Fruit fly (Drosophila melanogaster) whole organism, pupa: ENCODE measurements around the gene trh.
A peak's percentile ranks its signal among the peaks of the same experiment; 100 is the strongest.

ENCODE experiments used
- CG10348 ChIP-seq: fragments of 200-800 bp; sonication (Bioruptor generic); IDR thresholded peaks from 2 replicates; pipeline ENCODE4 v1.3.6; 2022; ENCODE audit warnings: missing biosample characterization, missing genetic modification characterization
- CG12605 ChIP-seq: fragments of 200-800 bp; sonication (Bioruptor generic); IDR thresholded peaks from 2 replicates; pipeline ENCODE4 v1.3.6; 2022; ENCODE audit warnings: missing biosample characterization, missing genetic modification characterization
- CG13204 ChIP-seq: fragments of 200-800 bp; sonication (Bioruptor generic); optimal IDR thresholded peaks from 2 replicates; lab custom pipeline; 2018; ENCODE audit warnings: missing biosample characterization, mild to moderate bottlenecking, missing genetic modification characterization, moderate library complexity
- CG14655 ChIP-seq: fragments of 200-800 bp; sonication (Bioruptor generic); optimal IDR thresholded peaks from 3 replicates; lab custom pipeline; 2017; ENCODE audit warnings: mild to moderate bottlenecking, missing biosample characterization, missing genetic modification reagents, missing genetic modification characterization
- CG15710 ChIP-seq: fragments of 200-800 bp; sonication (Bioruptor generic); optimal IDR thresholded peaks from 2 replicates; lab custom pipeline; 2018; ENCODE audit warnings: missing biosample characterization, mild to moderate bottlenecking, missing genetic modification characterization, moderate library complexity
- CG17806 ChIP-seq: fragments of 200-800 bp; sonication (Bioruptor generic); optimal IDR thresholded peaks from 2 replicates; lab custom pipeline; 2018; ENCODE audit warnings: missing biosample characterization, mild to moderate bottlenecking, missing genetic modification characterization, moderate library complexity
- CG32121 ChIP-seq: fragments of 200-800 bp; sonication (Bioruptor generic); IDR thresholded peaks from 2 replicates; pipeline ENCODE4 v1.3.6; 2022; ENCODE audit warnings: missing biosample characterization, missing genetic modification characterization
- CG34367 ChIP-seq: fragments of 200-800 bp; sonication (Bioruptor generic); optimal IDR thresholded peaks from 2 replicates; lab custom pipeline; 2018; ENCODE audit warnings: missing biosample characterization, mild to moderate bottlenecking, missing genetic modification characterization
- CG4496 ChIP-seq: fragments of 200-800 bp; sonication (Bioruptor generic); IDR thresholded peaks from 3 replicates; pipeline ENCODE4 v1.3.6; 2022; ENCODE audit warnings: missing biosample characterization, missing genetic modification characterization
- CG8159 ChIP-seq: fragments of 200-800 bp; sonication (Bioruptor generic); optimal IDR thresholded peaks from 3 replicates; lab custom pipeline; 2018; ENCODE audit warnings: missing biosample characterization, mild to moderate bottlenecking, missing genetic modification characterization, moderate library complexity
- CG8301 ChIP-seq: fragments of 200-800 bp; sonication (Bioruptor generic); optimal IDR thresholded peaks from 2 replicates; lab custom pipeline; 2018; ENCODE audit warnings: missing biosample characterization, mild to moderate bottlenecking, missing genetic modification characterization
- CG9948 ChIP-seq: fragments of 200-800 bp; sonication (Bioruptor generic); optimal IDR thresholded peaks from 2 replicates; lab custom pipeline; 2018; ENCODE audit warnings: missing biosample characterization, mild to moderate bottlenecking, missing genetic modification characterization, moderate library complexity
- D1 ChIP-seq: fragments of 200-800 bp; sonication (Bioruptor generic); optimal IDR thresholded peaks from 2 replicates; lab custom pipeline; 2018; ENCODE audit warnings: missing biosample characterization, mild to moderate bottlenecking, missing genetic modification characterization, moderate library complexity
- EcR ChIP-seq: fragments of 200-800 bp; sonication (Bioruptor generic); optimal IDR thresholded peaks from 3 replicates; lab custom pipeline; 2019; ENCODE audit warnings: missing biosample characterization, missing genetic modification characterization, mild to moderate bottlenecking, moderate library complexity, missing genetic modification reagents
- Ets98B ChIP-seq: fragments of 200-800 bp; sonication (Bioruptor generic); IDR thresholded peaks from 2 replicates; pipeline ENCODE4 v1.3.6; 2022; ENCODE audit warnings: missing biosample characterization, missing genetic modification characterization
- Pif1A ChIP-seq: fragments of 200-800 bp; sonication (Bioruptor generic); optimal IDR thresholded peaks from 3 replicates; lab custom pipeline; 2016; ENCODE audit warnings: missing biosample characterization, missing genetic modification characterization
- Pif1B ChIP-seq: fragments of 200-800 bp; sonication (Bioruptor generic); optimal IDR thresholded peaks from 3 replicates; lab custom pipeline; 2016; ENCODE audit warnings: missing biosample characterization, missing genetic modification characterization
- Snoo ChIP-seq: fragments of 200-800 bp; sonication (Bioruptor generic); optimal IDR thresholded peaks from 3 replicates; lab custom pipeline; 2017; ENCODE audit warnings: missing biosample characterization, mild to moderate bottlenecking, missing genetic modification characterization, inconsistent platforms
- fd96Ca ChIP-seq: fragments of 200-800 bp; sonication (Bioruptor generic); IDR thresholded peaks from 3 replicates; pipeline ENCODE4 v1.3.6; 2022; ENCODE audit warnings: missing biosample characterization, missing genetic modification characterization
- gl ChIP-seq: fragments of 200-800 bp; sonication (Bioruptor generic); optimal IDR thresholded peaks from 2 replicates; lab custom pipeline; 2018; ENCODE audit warnings: missing biosample characterization, mild to moderate bottlenecking, missing genetic modification characterization
- rn ChIP-seq: fragments of 200-800 bp; sonication (Bioruptor generic); IDR thresholded peaks from 2 replicates; pipeline ENCODE4 v1.3.6; 2022; ENCODE audit warnings: missing biosample characterization, missing genetic modification characterization

The trh gene

DNA sequence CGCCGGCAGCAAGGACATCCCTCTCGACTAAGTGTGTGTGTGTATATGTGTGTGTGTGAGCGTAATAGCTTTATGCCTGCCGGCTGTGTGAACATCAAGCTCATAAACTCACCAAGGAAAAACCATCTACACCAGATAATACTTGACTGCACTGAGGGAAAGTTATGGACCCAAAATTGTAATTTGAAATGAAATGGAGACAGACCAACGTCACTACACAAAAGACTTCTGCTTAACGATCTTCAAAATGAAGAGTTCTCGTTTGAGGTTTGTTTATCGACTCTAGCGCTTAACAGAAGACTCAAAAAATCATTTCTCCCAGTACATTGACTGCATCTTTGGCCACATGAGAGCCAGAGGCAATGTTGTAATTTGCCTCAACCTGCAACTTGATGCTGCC lies 4.3 kb downstream of the trh start:
- TF ChIP-seq CG4496 (GFP tag; lab: Robert Waterston, UW) (no peak; the same call in 2 of the 3 replicates), Pif1A (GFP tag; lab: Kevin White, UChicago) (peak; percentile 49), D1 (no peak), EcR (GFP tag; lab: Kevin White, UChicago) (no peak), Snoo (peak; percentile 2), CG15710 (tag; lab: Kevin White, UChicago) (peak; percentile 40), CG10348 (GFP tag; lab: Robert Waterston, UW) (no peak), rn (GFP tag; lab: Robert Waterston, UW) (no peak), CG8301 (tag; lab: Kevin White, UChicago) (peak; percentile 39), CG17806 (tag; lab: Kevin White, UChicago) (peak; percentile 56), CG8159 (tag; lab: Kevin White, UChicago) (peak; percentile 52), CG12605 (GFP tag; lab: Robert Waterston, UW) (no peak), CG34367 (peak; percentile 48), Ets98B (GFP tag; lab: Robert Waterston, UW) (no peak), CG14655 (GFP tag; lab: Kevin White, UChicago) (peak; percentile 60), CG9948 (tag; lab: Kevin White, UChicago) (peak; percentile 52), CG13204 (GFP tag; lab: Kevin White, UChicago) (no peak), Pif1B (GFP tag; lab: Kevin White, UChicago) (peak; percentile 31), fd96Ca (GFP tag; lab: Robert Waterston, UW) (peak; percentile 32; the same call in 1 of the 3 replicates), CG32121 (GFP tag; lab: Robert Waterston, UW) (no peak), gl (tag; lab: Kevin White, UChicago) (no peak)

DNA sequence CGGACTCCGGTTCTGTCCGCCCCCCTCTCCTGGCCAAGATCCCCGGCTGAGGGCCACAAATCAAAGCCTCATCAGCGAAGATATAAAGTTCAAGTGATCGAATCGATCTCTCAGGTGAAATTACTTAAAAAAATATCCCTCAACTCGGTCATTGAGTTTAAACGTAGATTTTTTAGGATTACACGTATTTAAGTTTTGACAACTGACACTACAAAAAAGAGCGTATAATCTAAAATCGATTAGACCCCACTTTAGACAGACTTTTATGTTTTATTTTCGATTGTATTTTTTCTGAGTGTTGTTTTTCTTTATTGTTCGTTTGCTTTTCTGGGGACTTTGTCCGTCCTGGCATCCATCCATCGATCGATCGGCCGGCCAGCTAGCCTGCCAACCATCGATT lies 7.3 kb downstream of the trh start:
- peak; percentile 63 for TF ChIP-seq CG8159 (tag; lab: Kevin White, UChicago)
- TF ChIP-seq Pif1B (GFP tag; lab: Kevin White, UChicago): no peak
- TF ChIP-seq Pif1A (GFP tag; lab: Kevin White, UChicago): no peak
- TF ChIP-seq CG17806 (tag; lab: Kevin White, UChicago): peak; percentile 54
- peak; percentile 48 for TF ChIP-seq CG34367
- TF ChIP-seq CG15710 (tag; lab: Kevin White, UChicago): peak; percentile 54
- peak; percentile 36 for TF ChIP-seq CG9948 (tag; lab: Kevin White, UChicago)
- no peak for TF ChIP-seq rn (GFP tag; lab: Robert Waterston, UW)
- TF ChIP-seq Snoo: no peak
- no peak for TF ChIP-seq CG32121 (GFP tag; lab: Robert Waterston, UW)
- TF ChIP-seq CG14655 (GFP tag; lab: Kevin White, UChicago): no peak

DNA sequence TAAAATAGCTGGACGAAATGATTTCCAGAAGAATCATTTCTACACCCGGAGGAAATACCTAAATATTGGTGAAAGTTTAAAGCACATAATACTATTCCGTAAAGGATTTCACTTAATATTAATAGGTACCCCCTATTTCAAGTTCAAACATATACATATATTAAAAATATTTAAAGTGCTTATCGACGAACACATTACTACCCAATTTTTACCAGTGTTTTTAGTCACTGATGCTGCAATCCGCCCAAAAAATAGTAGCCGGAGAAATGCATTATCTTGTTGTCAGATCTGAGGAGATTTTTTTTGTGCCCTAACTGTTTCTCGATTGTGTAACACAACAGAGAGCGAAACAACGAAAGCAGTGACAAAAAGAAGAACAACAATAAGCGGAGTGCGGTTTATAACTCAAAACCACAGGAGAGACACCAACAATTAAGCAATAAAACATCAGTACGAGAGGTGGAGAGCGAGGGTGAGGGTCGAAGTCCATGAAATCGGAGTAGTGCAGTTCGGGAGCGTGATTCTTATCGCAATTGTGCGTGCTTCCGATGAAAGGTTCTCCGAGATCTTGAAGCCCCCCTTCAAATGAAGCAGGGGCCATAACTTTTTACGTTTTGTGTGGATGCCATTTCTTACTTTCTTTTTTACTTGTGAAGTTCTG lies 11.4 kb downstream of the trh start:
- TF ChIP-seq CG10348 (GFP tag; lab: Robert Waterston, UW) (no peak), Ets98B (GFP tag; lab: Robert Waterston, UW) (no peak), CG4496 (GFP tag; lab: Robert Waterston, UW) (no peak), CG13204 (GFP tag; lab: Kevin White, UChicago) (no peak), fd96Ca (GFP tag; lab: Robert Waterston, UW) (no peak), CG34367 (no peak), CG8159 (tag; lab: Kevin White, UChicago) (no peak), CG14655 (GFP tag; lab: Kevin White, UChicago) (no peak), CG15710 (tag; lab: Kevin White, UChicago) (no peak)
- TF ChIP-seq, all 21 proteins: peak for 0

- TF ChIP-seq gl (tag; lab: Kevin White, UChicago): no peak
- no peak for TF ChIP-seq CG9948 (tag; lab: Kevin White, UChicago)
- TF ChIP-seq CG10348 (GFP tag; lab: Robert Waterston, UW): no peak
- no peak for TF ChIP-seq CG15710 (tag; lab: Kevin White, UChicago)
- TF ChIP-seq Snoo: no peak
- no peak for TF ChIP-seq CG4496 (GFP tag; lab: Robert Waterston, UW)
- no peak for TF ChIP-seq CG8159 (tag; lab: Kevin White, UChicago)
- no peak for TF ChIP-seq rn (GFP tag; lab: Robert Waterston, UW)
- no peak for TF ChIP-seq CG17806 (tag; lab: Kevin White, UChicago)
- no peak for TF ChIP-seq CG34367
- TF ChIP-seq CG32121 (GFP tag; lab: Robert Waterston, UW): no peak
- TF ChIP-seq fd96Ca (GFP tag; lab: Robert Waterston, UW): no peak
- TF ChIP-seq CG13204 (GFP tag; lab: Kevin White, UChicago): no peak
- TF ChIP-seq Ets98B (GFP tag; lab: Robert Waterston, UW): no peak
- no peak for TF ChIP-seq Pif1A (GFP tag; lab: Kevin White, UChicago)
- TF ChIP-seq D1: no peak
- TF ChIP-seq CG12605 (GFP tag; lab: Robert Waterston, UW): no peak
- TF ChIP-seq CG8301 (tag; lab: Kevin White, UChicago): no peak
- TF ChIP-seq EcR (GFP tag; lab: Kevin White, UChicago): no peak
- no peak for TF ChIP-seq CG14655 (GFP tag; lab: Kevin White, UChicago)
Observed at dm6 chr3L:378906-379305, 13.5 kb downstream of the trh start.

DNA sequence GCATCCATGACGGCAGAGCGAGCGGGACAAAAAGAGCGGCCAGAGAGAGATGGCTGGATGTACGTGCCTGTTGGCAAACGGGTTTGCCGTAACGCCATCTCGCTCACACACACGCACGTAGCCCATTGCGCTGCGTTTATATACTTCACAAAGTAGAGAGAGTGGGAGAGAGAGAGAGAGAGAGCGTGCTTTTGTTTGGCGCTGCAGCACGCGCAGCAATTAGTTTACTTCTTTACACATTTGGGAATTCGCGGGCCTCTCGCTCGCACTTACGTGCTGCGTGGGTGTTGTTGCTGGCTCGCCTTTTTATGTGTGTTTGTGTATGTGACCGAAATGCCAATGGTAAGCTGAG lies 14.4 kb downstream of the trh start:
- TF ChIP-seq EcR (GFP tag; lab: Kevin White, UChicago) (no peak), Pif1B (GFP tag; lab: Kevin White, UChicago) (no peak), D1 (no peak), gl (tag; lab: Kevin White, UChicago) (no peak)
